Fruit fly (Drosophila melanogaster): ENCODE measurements around the gene CG31368.

DNA sequence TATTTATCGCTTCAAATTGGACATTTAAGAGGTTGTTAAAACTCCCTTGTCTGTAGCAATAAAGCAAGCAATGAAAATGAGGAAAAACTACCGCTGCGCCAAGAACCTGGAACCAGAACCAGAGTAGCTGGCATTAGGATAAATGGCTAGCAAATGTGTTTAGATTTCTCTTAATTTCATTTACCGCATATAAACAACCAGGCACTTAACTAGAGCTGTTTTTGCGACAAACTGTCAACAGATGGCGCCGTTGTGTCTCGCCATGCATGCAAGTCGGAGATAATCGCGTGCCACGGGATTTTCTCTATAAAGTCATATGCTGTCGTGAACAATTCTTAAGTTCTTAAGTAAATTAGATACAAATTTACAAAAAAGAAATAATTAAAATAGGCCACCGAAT lies 51.3 kb downstream of the CG31368 start:
- TF ChIP-seq psq (GFP tag; optimal IDR thresholded peaks at IDR 0.05) (no peak), h (GFP tag; optimal IDR thresholded peaks at IDR 0.05) (no peak), foxo (GFP tag; optimal IDR thresholded peaks at IDR 0.05) (no peak), tai (GFP tag; optimal IDR thresholded peaks at IDR 0.05) (no peak), Hr83 (GFP tag; optimal IDR thresholded peaks at IDR 0.05; ENCODE audit: poor library complexity, severe bottlenecking) (no peak), ey (GFP tag; optimal IDR thresholded peaks at IDR 0.05) (no peak), OdsH (GFP tag; optimal IDR thresholded peaks at IDR 0.05) (no peak), rgr (GFP tag; optimal IDR thresholded peaks at IDR 0.05) (no peak), Myc (optimal IDR thresholded peaks at IDR 0.05) (no peak), Mio (GFP tag; optimal IDR thresholded peaks at IDR 0.05) (no peak), dl (GFP tag; optimal IDR thresholded peaks at IDR 0.05; ENCODE audit: insufficient read depth in 1 of 2, partially characterized antibody in 2 of 2) (no peak), Rel (GFP tag; optimal IDR thresholded peaks at IDR 0.05) (no peak), Rel (tag; optimal IDR thresholded peaks at IDR 0.05) (no peak), HLH106 (tag; optimal IDR thresholded peaks at IDR 0.05) (no peak)
